Worm (Caenorhabditis elegans): ENCODE results near the gene F37B12.1.
A peak's percentile ranks its signal among the peaks of the same experiment; 100 is the strongest.

DNA sequence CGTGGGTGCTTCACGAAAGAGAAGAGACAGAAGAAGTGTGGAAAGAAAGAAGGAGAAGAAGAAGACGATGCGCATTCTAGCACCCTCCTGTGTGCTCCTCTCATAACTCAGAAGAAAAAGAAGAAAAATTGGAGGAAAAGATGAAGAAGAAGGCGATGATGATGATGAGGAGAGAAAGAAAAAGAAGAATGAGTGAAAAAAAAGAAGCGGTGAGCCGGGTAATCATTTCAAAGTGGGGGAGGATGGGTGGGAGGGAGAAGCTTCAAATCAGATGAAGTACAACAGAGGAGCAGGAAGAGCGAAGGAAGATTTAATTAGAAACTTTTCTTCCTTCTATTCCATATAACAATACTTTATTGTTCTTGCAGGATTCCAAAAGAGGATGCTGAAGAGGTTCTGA, 18.4 kb downstream of the F37B12.1 start:
- TF ChIP-seq hlh-1 (tag; optimal IDR thresholded peaks at IDR 0.05) (no peak), nhr-76 (tag; optimal IDR thresholded peaks at IDR 0.05) (no peak), mls-2 (tag; optimal IDR thresholded peaks at IDR 0.05) (peak; percentile 7), lsy-2 (tag; optimal IDR thresholded peaks at IDR 0.05) (no peak), nhr-12 (tag; optimal IDR thresholded peaks at IDR 0.05) (no peak), ces-1 (GFP tag; optimal IDR thresholded peaks at IDR 0.05) (peak; percentile 70), unc-120 (tag; optimal IDR thresholded peaks at IDR 0.05; ENCODE audit: poor library complexity, severe bottlenecking) (no peak), blmp-1 (tag; optimal IDR thresholded peaks at IDR 0.05) (no peak), bed-3 (GFP tag; optimal IDR thresholded peaks at IDR 0.05) (no peak), nhr-28 (tag; optimal IDR thresholded peaks at IDR 0.05) (no peak), sem-2 (GFP tag; optimal IDR thresholded peaks at IDR 0.05) (no peak), snpc-4 (tag; optimal IDR thresholded peaks at IDR 0.05) (no peak), lin-13 (tag; optimal IDR thresholded peaks at IDR 0.05) (no peak), mep-1 (tag; optimal IDR thresholded peaks at IDR 0.05) (no peak)
